Worm (Caenorhabditis elegans): ENCODE data around the gene pqn-96.

pqn-96 gene

DNA sequence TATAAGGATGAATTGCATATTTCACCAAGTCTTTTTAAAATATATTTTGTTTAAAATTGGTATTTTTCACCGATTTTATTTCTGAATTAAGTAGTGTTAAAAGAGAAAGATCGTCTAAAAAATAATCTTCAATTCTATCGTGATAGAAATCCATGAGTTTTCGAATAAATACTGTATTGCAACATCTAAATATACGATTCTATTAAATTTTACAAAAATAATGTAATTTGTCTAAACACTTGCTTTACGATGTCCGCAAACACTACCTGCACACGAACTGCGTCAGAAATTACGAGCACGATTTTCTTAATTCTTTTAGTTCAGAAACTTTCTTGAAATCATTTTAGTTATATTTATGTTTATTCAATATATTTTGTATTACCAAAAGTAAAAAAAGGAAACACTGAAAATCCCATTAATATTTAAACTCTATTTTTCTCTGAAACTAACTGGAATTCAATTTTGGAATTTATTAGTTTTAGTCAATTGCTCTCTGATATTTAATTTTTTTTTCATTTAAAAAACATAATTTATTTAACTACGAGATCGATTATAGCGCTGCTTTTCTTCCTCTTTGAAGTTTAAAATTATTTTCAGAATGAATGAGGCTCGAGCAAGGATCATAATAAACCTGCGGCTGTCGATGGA, 10.1 kb upstream of the pqn-96 start, which contains the start of gene mrpl-32 (continued):
- TF ChIP-seq lin-40 (tag; optimal IDR thresholded peaks at IDR 0.05): no peak
- TF ChIP-seq pbrm-1 (GFP tag; IDR thresholded peaks at IDR 0.05): 0 out of 2 replicates have a peak, but pooled peaks have one; percentile 19
- TF ChIP-seq rcor-1 (GFP tag; IDR thresholded peaks at IDR 0.05): 0 out of 2 replicates have a peak, but pooled peaks have one; percentile 5
- peak; percentile 27; the same call in 1 of the 2 replicates for TF ChIP-seq hmg-1.2 (GFP tag; IDR thresholded peaks at IDR 0.05)
- TF ChIP-seq mcd-1 (GFP tag; IDR thresholded peaks at IDR 0.05): no peak
- TF ChIP-seq ztf-28 (GFP tag; IDR thresholded peaks at IDR 0.05): no peak
- no peak for TF ChIP-seq snpc-1.1 (tag; optimal IDR thresholded peaks at IDR 0.05; ENCODE audit: insufficient read depth)
- TF ChIP-seq snpc-1.3 (tag; optimal IDR thresholded peaks at IDR 0.05; ENCODE audit: insufficient read depth): peak; percentile 51
- no peak for TF ChIP-seq ceh-27 (GFP tag; optimal IDR thresholded peaks at IDR 0.05)
- no peak; the same call in 1 of the 2 replicates for TF ChIP-seq attf-6 (GFP tag; IDR thresholded peaks at IDR 0.05)
- TF ChIP-seq zim-3 (tag; optimal IDR thresholded peaks at IDR 0.05): no peak
- no peak for TF ChIP-seq K12H6.12 (tag; optimal IDR thresholded peaks at IDR 0.05)
- TF ChIP-seq ztf-6 (GFP tag; IDR thresholded peaks at IDR 0.05): no peak
- TF ChIP-seq F23B12.7 (tag; optimal IDR thresholded peaks at IDR 0.05; ENCODE audit: insufficient read depth): peak; percentile 16
- no peak for TF ChIP-seq fkh-3 (tag; optimal IDR thresholded peaks at IDR 0.05)
- peak; percentile 12 for TF ChIP-seq dpff-1 (tag; optimal IDR thresholded peaks at IDR 0.05)
- TF ChIP-seq cebp-1 (GFP tag; IDR thresholded peaks at IDR 0.05): no peak
- peak; percentile 28 for TF ChIP-seq cebp-1 (tag; optimal IDR thresholded peaks at IDR 0.05)
- no peak for TF ChIP-seq F55B11.4 (tag; optimal IDR thresholded peaks at IDR 0.05; ENCODE audit: borderline replicate concordance, insufficient read depth)
- no peak for TF ChIP-seq B0035.1 (tag; optimal IDR thresholded peaks at IDR 0.05)
- TF ChIP-seq lsy-27 (tag; optimal IDR thresholded peaks at IDR 0.05; ENCODE audit: borderline replicate concordance, insufficient read depth): no peak
- TF ChIP-seq efl-1 (GFP tag; optimal IDR thresholded peaks at IDR 0.05): peak; percentile 8
- TF ChIP-seq chd-7 (tag; optimal IDR thresholded peaks at IDR 0.05): peak; percentile 33
- TF ChIP-seq madf-10 (tag; optimal IDR thresholded peaks at IDR 0.05): no peak
- TF ChIP-seq ztf-26 (tag; optimal IDR thresholded peaks at IDR 0.05): no peak
- TF ChIP-seq hlh-26 (GFP tag; conservative IDR thresholded peaks at IDR 0.05): no peak
- peak; percentile 82; the same call in 1 of the 2 replicates for TF ChIP-seq Y56A3A.18 (GFP tag; IDR thresholded peaks at IDR 0.05)
- no peak for TF ChIP-seq nhr-120 (GFP tag; IDR thresholded peaks at IDR 0.05)
- no peak for TF ChIP-seq nfya-2 (GFP tag; IDR thresholded peaks at IDR 0.05)
- peak; percentile 31 for TF ChIP-seq unc-130 (GFP tag; optimal IDR thresholded peaks at IDR 0.05)
- TF ChIP-seq ztf-18 (tag; optimal IDR thresholded peaks at IDR 0.05): no peak
- TF ChIP-seq F57A8.1 (GFP tag; optimal IDR thresholded peaks at IDR 0.05): no peak
- no peak for TF ChIP-seq C06A6.2 (GFP tag; conservative IDR thresholded peaks at IDR 0.05)
- TF ChIP-seq dox-1 (GFP tag; IDR thresholded peaks at IDR 0.05): no peak
- TF ChIP-seq F49E8.2 (tag; optimal IDR thresholded peaks at IDR 0.05; ENCODE audit: insufficient read depth): peak; percentile 51
- no peak for TF ChIP-seq rec-8 (tag; optimal IDR thresholded peaks at IDR 0.05)
- peak; percentile 87 for TF ChIP-seq hsf-1 (GFP tag; IDR thresholded peaks at IDR 0.05)
- no peak for TF ChIP-seq cebp-2 (GFP tag; IDR thresholded peaks at IDR 0.05)
- no peak for TF ChIP-seq unc-62 (GFP tag; optimal IDR thresholded peaks at IDR 0.05)
- TF ChIP-seq ztf-22 (GFP tag; optimal IDR thresholded peaks at IDR 0.05): no peak
- TF ChIP-seq ceh-91 (GFP tag; IDR thresholded peaks at IDR 0.05): no peak
- TF ChIP-seq ceh-58 (GFP tag; IDR thresholded peaks at IDR 0.05): 0 out of 2 replicates have a peak, but pooled peaks have one; percentile 11
- TF ChIP-seq sdz-38 (tag; optimal IDR thresholded peaks at IDR 0.05): no peak
- peak; percentile 68 for TF ChIP-seq madf-6 (GFP tag; IDR thresholded peaks at IDR 0.05)
- no peak for TF ChIP-seq lin-26 (GFP tag; IDR thresholded peaks at IDR 0.05)
- peak; percentile 20 for TF ChIP-seq ceh-79 (tag; optimal IDR thresholded peaks at IDR 0.05)
- peak; percentile 66 for TF ChIP-seq athp-1 (tag; optimal IDR thresholded peaks at IDR 0.05)
